Worm (Caenorhabditis elegans): ENCODE results near the gene eef-1B.2.

Gene eef-1B.2

DNA sequence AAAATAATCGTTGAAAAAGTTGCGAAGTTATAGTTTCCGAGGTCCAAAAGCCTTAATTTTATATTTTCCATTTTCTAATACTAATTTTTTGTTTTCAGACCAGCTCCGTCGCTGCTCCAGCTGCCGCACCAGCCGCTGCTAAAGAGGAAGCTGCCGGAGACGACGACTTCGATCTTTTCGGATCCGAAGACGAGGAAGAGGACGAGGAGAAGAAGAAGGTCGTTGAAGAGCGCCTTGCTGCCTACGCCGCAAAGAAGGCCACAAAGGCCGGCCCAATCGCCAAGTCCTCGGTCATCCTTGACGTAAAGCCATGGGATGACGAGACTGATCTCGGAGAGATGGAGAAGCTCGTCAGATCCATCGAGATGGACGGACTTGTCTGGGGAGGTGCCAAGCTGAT is 1.7 kb downstream of the eef-1B.2 start:
- TF ChIP-seq K09A11.1 (tag; optimal IDR thresholded peaks at IDR 0.05; ENCODE audit: insufficient read depth) (no peak), F13H6.1 (tag; optimal IDR thresholded peaks at IDR 0.05) (no peak), Y22D7AL.16 (tag; optimal IDR thresholded peaks at IDR 0.05) (no peak), mec-3 (tag; optimal IDR thresholded peaks at IDR 0.05; ENCODE audit: borderline replicate concordance) (no peak), ceh-18 (tag; optimal IDR thresholded peaks at IDR 0.05) (no peak), sdc-2 (tag; optimal IDR thresholded peaks at IDR 0.05) (no peak), madf-2 (tag; optimal IDR thresholded peaks at IDR 0.05) (no peak), ceh-45 (GFP tag; IDR thresholded peaks at IDR 0.05) (no peak), pat-9 (tag; optimal IDR thresholded peaks at IDR 0.05) (no peak), unc-42 (tag; optimal IDR thresholded peaks at IDR 0.05) (no peak), lim-6 (tag; optimal IDR thresholded peaks at IDR 0.05) (no peak), ceh-30 (tag; optimal IDR thresholded peaks at IDR 0.05) (no peak), sox-4 (tag; optimal IDR thresholded peaks at IDR 0.05) (no peak)

DNA sequence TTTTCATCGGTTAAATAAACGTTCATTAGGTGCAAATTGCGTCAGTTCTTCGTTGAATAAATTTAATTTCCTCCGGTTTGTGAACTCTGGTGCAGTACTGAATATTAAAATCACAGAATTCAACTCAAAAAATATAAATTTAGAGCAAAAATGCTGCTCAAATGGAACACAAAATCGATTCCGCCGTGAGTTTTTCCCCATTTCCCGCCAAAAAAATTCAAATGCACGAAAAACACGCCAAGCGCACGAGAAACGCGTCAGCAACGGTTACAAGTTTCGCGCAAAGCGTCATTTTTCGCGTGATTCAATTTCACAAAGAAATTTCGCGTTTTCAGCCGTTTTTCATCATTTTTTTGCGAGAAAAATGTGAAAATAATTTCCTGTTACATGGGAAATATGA is 2.3 kb downstream of the eef-1B.2 start, which contains the start of gene hrpu-1:
hrpu-1 (plus strand) TSS at position 140 of the 400 bp plus-strand sequence.
- no peak for TF ChIP-seq elt-2 (tag; optimal IDR thresholded peaks at IDR 0.05)
- TF ChIP-seq tbx-7 (tag; optimal IDR thresholded peaks at IDR 0.05): no peak
- TF ChIP-seq ztf-16 (tag; optimal IDR thresholded peaks at IDR 0.05): no peak
- TF ChIP-seq ceh-34 (tag; optimal IDR thresholded peaks at IDR 0.05): peak; percentile 51
- TF ChIP-seq pha-4 (tag; optimal IDR thresholded peaks at IDR 0.05): no peak
- TF ChIP-seq sox-4 (tag; optimal IDR thresholded peaks at IDR 0.05): no peak
- no peak for TF ChIP-seq hlh-13 (GFP tag; optimal IDR thresholded peaks at IDR 0.05)
- no peak for TF ChIP-seq lim-6 (tag; optimal IDR thresholded peaks at IDR 0.05)
- TF ChIP-seq fax-1 (tag; optimal IDR thresholded peaks at IDR 0.05): no peak
- TF ChIP-seq ceh-9 (tag; optimal IDR thresholded peaks at IDR 0.05): no peak
- TF ChIP-seq ceh-18 (tag; optimal IDR thresholded peaks at IDR 0.05): peak; percentile 46
- TF ChIP-seq ahr-1 (tag; optimal IDR thresholded peaks at IDR 0.05): no peak
- no peak for TF ChIP-seq ref-2 (tag; optimal IDR thresholded peaks at IDR 0.05)
- TF ChIP-seq ceh-31 (tag; optimal IDR thresholded peaks at IDR 0.05): peak; percentile 14
- no peak for TF ChIP-seq lin-11 (tag; optimal IDR thresholded peaks at IDR 0.05)
- TF ChIP-seq T23F11.4 (GFP tag; optimal IDR thresholded peaks at IDR 0.05): no peak
- TF ChIP-seq F13H6.1 (tag; optimal IDR thresholded peaks at IDR 0.05): no peak
- no peak for TF ChIP-seq madf-2 (tag; optimal IDR thresholded peaks at IDR 0.05)
- no peak for TF ChIP-seq sox-2 (GFP tag; IDR thresholded peaks at IDR 0.05)
- TF ChIP-seq ceh-48 (tag; optimal IDR thresholded peaks at IDR 0.05): no peak
- TF ChIP-seq hlh-6 (tag; optimal IDR thresholded peaks at IDR 0.05): no peak
- no peak for TF ChIP-seq K09A11.1 (tag; optimal IDR thresholded peaks at IDR 0.05; ENCODE audit: insufficient read depth)
- no peak for TF ChIP-seq npax-4 (tag; optimal IDR thresholded peaks at IDR 0.05)
- TF ChIP-seq ceh-19 (GFP tag; optimal IDR thresholded peaks at IDR 0.05): no peak
- no peak for TF ChIP-seq ceh-6 (GFP tag; optimal IDR thresholded peaks at IDR 0.05)
- peak; percentile 18 for TF ChIP-seq tbx-2 (tag; optimal IDR thresholded peaks at IDR 0.05)
- no peak for TF ChIP-seq C38D4.7 (GFP tag; optimal IDR thresholded peaks at IDR 0.05)
- TF ChIP-seq nhr-232 (tag; optimal IDR thresholded peaks at IDR 0.05): no peak
- no peak for TF ChIP-seq unc-3 (GFP tag; conservative IDR thresholded peaks at IDR 0.05)
- no peak for TF ChIP-seq unc-3 (tag; optimal IDR thresholded peaks at IDR 0.05)
- no peak for TF ChIP-seq unc-86 (tag; optimal IDR thresholded peaks at IDR 0.05)
- no peak for TF ChIP-seq pros-1 (tag; optimal IDR thresholded peaks at IDR 0.05)
- peak; percentile 42 for TF ChIP-seq hlh-30 (tag; optimal IDR thresholded peaks at IDR 0.05; ENCODE audit: insufficient read depth)
- no peak for TF ChIP-seq hlh-8 (tag; optimal IDR thresholded peaks at IDR 0.05)
- TF ChIP-seq elt-4 (tag; optimal IDR thresholded peaks at IDR 0.05): no peak
- no peak for TF ChIP-seq C08G9.2 (tag; optimal IDR thresholded peaks at IDR 0.05)
- TF ChIP-seq nfya-1 (tag; optimal IDR thresholded peaks at IDR 0.05): peak; percentile 76
- TF ChIP-seq eyg-1 (tag; optimal IDR thresholded peaks at IDR 0.05): no peak
- no peak for TF ChIP-seq ceh-45 (GFP tag; IDR thresholded peaks at IDR 0.05)
- TF ChIP-seq ama-1 (optimal IDR thresholded peaks at IDR 0.05): no peak
- TF ChIP-seq ets-4 (tag; optimal IDR thresholded peaks at IDR 0.05): no peak
- no peak for TF ChIP-seq fkh-6 (tag; optimal IDR thresholded peaks at IDR 0.05)
- no peak for TF ChIP-seq nhr-11 (tag; optimal IDR thresholded peaks at IDR 0.05)
- no peak for TF ChIP-seq pax-1 (tag; optimal IDR thresholded peaks at IDR 0.05)
- TF ChIP-seq mec-3 (tag; optimal IDR thresholded peaks at IDR 0.05; ENCODE audit: borderline replicate concordance): no peak
- no peak for TF ChIP-seq rnt-1 (tag; optimal IDR thresholded peaks at IDR 0.05)
- TF ChIP-seq unc-55 (GFP tag; optimal IDR thresholded peaks at IDR 0.05): peak; percentile 32
